Fruit fly (Drosophila melanogaster) whole organism: Measurements from ENCODE around the gene CG1907.

Experiments used
- CG8478 ChIP-seq: fragments of >200 bp; optimal IDR thresholded peaks from 2 replicates; lab custom pipeline; 2018; ENCODE audit warnings: inconsistent platforms
- Dll ChIP-seq: fragments of >200 bp; optimal IDR thresholded peaks from 2 replicates; lab custom pipeline; 2017
- EcR ChIP-seq, 2 experiments: fragments of >200 bp; optimal IDR thresholded peaks; 2 replicates each; lab custom pipeline; 2017; ENCODE audit warnings: missing biosample characterization in 2 of 2, missing genetic modification characterization in 2 of 2, missing genetic modification reagents in 2 of 2
- psq ChIP-seq: fragments of >200 bp; optimal IDR thresholded peaks from 2 replicates; lab custom pipeline; 2017

DNA sequence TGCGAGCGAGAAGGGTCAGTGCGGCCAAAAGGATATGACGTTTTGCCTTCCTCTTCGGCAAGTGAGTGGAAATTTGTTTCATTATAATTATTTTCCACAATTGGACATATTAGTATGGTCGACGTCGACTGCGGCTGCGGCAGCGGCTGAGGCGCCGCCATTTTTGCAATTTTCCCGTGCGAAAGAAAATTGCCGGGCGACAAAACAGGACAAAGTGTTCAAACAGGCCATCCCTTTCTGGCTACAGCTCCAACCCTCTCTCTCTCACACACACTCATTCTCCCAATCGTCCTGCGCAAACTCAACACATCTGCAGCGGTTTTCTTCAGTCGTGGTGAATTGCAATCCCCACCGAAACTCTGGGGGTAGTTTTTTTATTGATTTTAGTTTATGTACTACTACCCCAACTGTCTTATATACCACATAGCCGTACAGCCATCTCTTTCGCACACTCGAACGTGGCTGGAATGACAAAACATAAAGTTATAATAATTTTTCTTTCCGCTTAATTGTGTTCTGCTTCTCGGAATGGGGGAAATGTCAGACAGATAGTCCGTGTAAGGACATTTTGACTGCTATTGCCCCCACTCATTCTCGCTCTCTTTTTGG lies 46.7 kb upstream of the CG1907 start:
- TF ChIP-seq psq (no peak), Dll (no peak), EcR (GFP tag; optimal IDR thresholded peaks at IDR 0.05; lab: Kevin White, UChicago) (no peak), CG8478 (peak; percentile 10)
